Worm (Caenorhabditis elegans): ENCODE data around the gene irld-48.

Gene irld-48

DNA sequence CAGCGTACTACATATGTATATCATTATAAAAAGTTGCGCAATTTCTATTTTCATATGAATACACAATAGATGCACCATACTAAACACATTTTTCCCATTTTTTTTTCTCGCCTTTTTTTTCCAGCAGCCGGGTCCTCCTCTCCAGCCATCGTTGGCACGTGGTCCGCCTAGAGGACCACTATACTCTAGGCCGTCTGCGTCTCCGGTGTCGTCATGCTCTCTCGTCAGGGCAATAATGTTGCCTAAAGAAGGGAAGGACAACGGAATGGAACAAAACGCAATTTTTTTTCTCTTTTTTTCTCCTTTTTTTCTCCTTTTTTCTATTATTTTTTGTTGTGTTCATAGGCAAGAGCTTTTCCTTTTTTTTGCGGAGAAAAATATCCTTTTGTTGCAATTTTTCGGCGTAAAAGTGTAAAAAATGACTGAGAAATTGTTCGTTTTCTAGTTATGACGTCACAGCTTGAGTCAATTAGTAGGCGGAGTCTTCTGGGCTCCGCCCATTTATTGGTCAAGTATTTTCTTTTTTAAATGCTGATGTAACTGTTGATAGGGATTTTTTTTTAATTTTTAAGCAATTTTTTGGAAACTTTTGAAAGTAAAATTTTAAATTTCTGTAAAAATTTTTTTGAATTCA, 6.8 kb downstream of the irld-48 start:
- TF ChIP-seq sma-9 (GFP tag; optimal IDR thresholded peaks at IDR 0.05), result peak; percentile 79
- TF ChIP-seq sma-9 (tag; optimal IDR thresholded peaks at IDR 0.05), result no peak
- TF ChIP-seq C34F6.9 (tag; optimal IDR thresholded peaks at IDR 0.05), result peak; percentile 41
- peak; percentile 57 for TF ChIP-seq F13H6.1 (tag; optimal IDR thresholded peaks at IDR 0.05)
- TF ChIP-seq lin-11 (tag; optimal IDR thresholded peaks at IDR 0.05), result peak; percentile 7
- TF ChIP-seq mdl-1 (tag; optimal IDR thresholded peaks at IDR 0.05), result peak; percentile 97 to 98
- TF ChIP-seq lin-13 (GFP tag; optimal IDR thresholded peaks at IDR 0.05), result no peak
- TF ChIP-seq gmeb-1 (tag; optimal IDR thresholded peaks at IDR 0.05), result no peak
- TF ChIP-seq mab-5 (tag; optimal IDR thresholded peaks at IDR 0.05), result peak; percentile 31
- peak; percentile 40 for TF ChIP-seq crh-2 (tag; optimal IDR thresholded peaks at IDR 0.05)
- peak; percentile 46 for TF ChIP-seq Y55F3AM.14 (GFP tag; optimal IDR thresholded peaks at IDR 0.05)
- no peak for TF ChIP-seq ceh-82 (tag; optimal IDR thresholded peaks at IDR 0.05)
- TF ChIP-seq fos-1 (tag; optimal IDR thresholded peaks at IDR 0.05), result no peak
- peak; percentile 81 for TF ChIP-seq zag-1 (tag; optimal IDR thresholded peaks at IDR 0.05)
- TF ChIP-seq unc-55 (GFP tag; optimal IDR thresholded peaks at IDR 0.05), result peak; percentile 47
- no peak for TF ChIP-seq ZK546.5 (tag; optimal IDR thresholded peaks at IDR 0.05)

DNA sequence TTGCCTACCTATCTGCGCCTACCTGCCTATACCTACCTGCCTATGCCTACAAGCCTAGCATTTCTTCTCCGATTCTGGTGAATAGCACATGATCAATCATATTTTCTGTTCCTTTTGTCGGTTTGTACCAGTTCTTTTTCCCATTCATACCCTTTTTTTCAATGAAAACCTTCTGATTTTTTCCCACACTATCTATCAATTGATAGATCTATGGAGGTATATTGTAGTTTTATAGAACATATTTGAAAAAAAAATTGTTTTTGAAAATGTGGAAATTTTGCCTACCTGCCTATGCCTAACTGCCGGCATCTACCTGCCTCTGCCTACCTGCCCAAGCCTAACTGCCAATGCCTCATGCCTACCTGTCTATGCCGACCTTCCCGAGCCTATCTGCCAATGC, 7.8 kb downstream of the irld-48 start:
- TF ChIP-seq lsy-2 (tag; optimal IDR thresholded peaks at IDR 0.05), result no peak

- TF ChIP-seq lin-11 (tag; optimal IDR thresholded peaks at IDR 0.05) (no peak), ztf-11 (tag; optimal IDR thresholded peaks at IDR 0.05) (no peak), mbf-1 (tag; optimal IDR thresholded peaks at IDR 0.05) (no peak), F13H6.1 (tag; optimal IDR thresholded peaks at IDR 0.05) (no peak), nhr-129 (tag; optimal IDR thresholded peaks at IDR 0.05) (no peak), mab-5 (tag; optimal IDR thresholded peaks at IDR 0.05) (no peak), sma-3 (GFP tag; optimal IDR thresholded peaks at IDR 0.05) (no peak), mdl-1 (tag; optimal IDR thresholded peaks at IDR 0.05) (no peak), ama-1 (optimal IDR thresholded peaks at IDR 0.05) (no peak), unc-62 (GFP tag; optimal IDR thresholded peaks at IDR 0.05) (no peak), snpc-4 (tag; optimal IDR thresholded peaks at IDR 0.05) (no peak), nhr-11 (tag; optimal IDR thresholded peaks at IDR 0.05) (no peak), lsy-2 (tag; optimal IDR thresholded peaks at IDR 0.05) (no peak), peb-1 (tag; optimal IDR thresholded peaks at IDR 0.05) (no peak), sem-4 (tag; optimal IDR thresholded peaks at IDR 0.05) (no peak)
Measured at ce11 chrII:2965215-2965998, 9.5 kb downstream of the irld-48 start.

ce11 chrII:2966350-2966749, 10.5 kb downstream of the irld-48 start:
- no peak for TF ChIP-seq lin-39 (tag; optimal IDR thresholded peaks at IDR 0.05)
- no peak for TF ChIP-seq skn-1 (tag; optimal IDR thresholded peaks at IDR 0.05)
- no peak for TF ChIP-seq elt-1 (tag; optimal IDR thresholded peaks at IDR 0.05)
- no peak for TF ChIP-seq lsy-2 (tag; optimal IDR thresholded peaks at IDR 0.05)
- TF ChIP-seq sma-3 (GFP tag; optimal IDR thresholded peaks at IDR 0.05), result no peak
- TF ChIP-seq unc-55 (GFP tag; optimal IDR thresholded peaks at IDR 0.05), result no peak
- no peak for TF ChIP-seq ceh-16 (tag; optimal IDR thresholded peaks at IDR 0.05)
- TF ChIP-seq F13H6.1 (tag; optimal IDR thresholded peaks at IDR 0.05), result no peak

DNA sequence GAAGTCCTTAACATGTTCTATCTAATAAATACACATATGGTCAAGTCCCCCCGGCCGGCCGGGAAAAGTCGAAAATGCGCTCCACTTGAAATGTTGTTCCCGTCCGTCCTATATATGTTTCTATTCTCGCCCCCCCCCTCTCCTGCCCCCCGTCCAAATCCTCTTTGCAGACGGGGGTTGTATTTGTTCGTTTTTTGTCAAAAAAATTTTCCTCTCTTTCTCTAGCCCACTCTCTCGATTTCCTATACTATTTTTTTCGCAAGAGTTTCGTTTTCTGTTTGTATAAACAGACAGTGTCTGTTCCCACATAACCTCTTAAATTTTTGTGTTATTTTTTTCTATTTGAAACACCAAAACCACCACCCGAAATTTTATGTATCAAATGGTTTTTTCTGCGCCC, 11.2 kb downstream of the irld-48 start:
- TF ChIP-seq nhr-77 (tag; optimal IDR thresholded peaks at IDR 0.05) (no peak), sma-9 (GFP tag; optimal IDR thresholded peaks at IDR 0.05) (peak; percentile 8), sma-9 (tag; optimal IDR thresholded peaks at IDR 0.05) (no peak), F13H6.1 (tag; optimal IDR thresholded peaks at IDR 0.05) (peak; percentile 74)

ce11 chrII:2973940-2974402, 18.1 kb downstream of the irld-48 start:
- TF ChIP-seq nhr-6 (tag; optimal IDR thresholded peaks at IDR 0.05), result peak; percentile 88
- peak; percentile 87 for TF ChIP-seq fos-1 (tag; optimal IDR thresholded peaks at IDR 0.05)
- peak; percentile 26 for TF ChIP-seq ceh-82 (tag; optimal IDR thresholded peaks at IDR 0.05)
- peak; percentile 49 for TF ChIP-seq elt-1 (tag; optimal IDR thresholded peaks at IDR 0.05)
- peak; percentile 93 for TF ChIP-seq sem-4 (tag; optimal IDR thresholded peaks at IDR 0.05)
- TF ChIP-seq unc-62 (GFP tag; optimal IDR thresholded peaks at IDR 0.05), result peak; percentile 16
- TF ChIP-seq dmd-4 (tag; optimal IDR thresholded peaks at IDR 0.05), result no peak
- TF ChIP-seq ztf-4 (tag; optimal IDR thresholded peaks at IDR 0.05), result peak; percentile 96
- no peak for TF ChIP-seq aly-2 (tag; optimal IDR thresholded peaks at IDR 0.05)
- peak; percentile 69 for TF ChIP-seq nhr-237 (tag; optimal IDR thresholded peaks at IDR 0.05)
- peak; percentile 95 to 98 for TF ChIP-seq mdl-1 (tag; optimal IDR thresholded peaks at IDR 0.05)
- peak; percentile 72 for TF ChIP-seq snpc-4 (tag; optimal IDR thresholded peaks at IDR 0.05)
- no peak for TF ChIP-seq lin-39 (tag; optimal IDR thresholded peaks at IDR 0.05)
- TF ChIP-seq ama-1 (optimal IDR thresholded peaks at IDR 0.05), result peak; percentile 81
- TF ChIP-seq mab-5 (tag; optimal IDR thresholded peaks at IDR 0.05), result peak; percentile 95
- TF ChIP-seq nhr-21 (tag; optimal IDR thresholded peaks at IDR 0.05), result peak; percentile 96
- peak; percentile 97 for TF ChIP-seq Y55F3AM.14 (GFP tag; optimal IDR thresholded peaks at IDR 0.05)
- peak; percentile 86 for TF ChIP-seq lin-11 (tag; optimal IDR thresholded peaks at IDR 0.05)
- no peak for TF ChIP-seq skn-1 (tag; optimal IDR thresholded peaks at IDR 0.05)
- no peak for TF ChIP-seq peb-1 (tag; optimal IDR thresholded peaks at IDR 0.05)
- no peak for TF ChIP-seq nhr-12 (tag; optimal IDR thresholded peaks at IDR 0.05)
- TF ChIP-seq ztf-11 (tag; optimal IDR thresholded peaks at IDR 0.05), result peak; percentile 71
- TF ChIP-seq nhr-11 (tag; optimal IDR thresholded peaks at IDR 0.05), result no peak
